Fruit fly (Drosophila melanogaster): ENCODE data around the gene CG31668.
A peak's percentile ranks its signal among the peaks of the same experiment; 100 is the strongest.

CG31668 gene

dm6 chr2L:2177312-2177968, 28.5 kb downstream of the CG31668 start (continued):
- TF ChIP-seq fd102C (GFP tag; optimal IDR thresholded peaks at IDR 0.05), result no peak
- no peak for TF ChIP-seq jigr1 (GFP tag; IDR thresholded peaks at IDR 0.05)
- TF ChIP-seq hb (GFP tag; IDR thresholded peaks at IDR 0.05; ENCODE audit: partially characterized antibody), result no peak
- no peak for TF ChIP-seq dati (GFP tag; IDR thresholded peaks at IDR 0.05)
- TF ChIP-seq ato (GFP tag; IDR thresholded peaks at IDR 0.05; ENCODE audit: partially characterized antibody), result no peak
- peak; percentile 11 for TF ChIP-seq disco-r (GFP tag; optimal IDR thresholded peaks at IDR 0.05)
- TF ChIP-seq wor (GFP tag; IDR thresholded peaks at IDR 0.05), result no peak
- no peak for TF ChIP-seq CG8290 (GFP tag; optimal IDR thresholded peaks at IDR 0.05)
- TF ChIP-seq CG8290 (tag; optimal IDR thresholded peaks at IDR 0.05), result peak in 1 of 2 experiments; percentile 40
- no peak for TF ChIP-seq CG17912 (GFP tag; optimal IDR thresholded peaks at IDR 0.05)
- 0 out of 2 replicates have a peak, but pooled peaks have one; percentile 31 for TF ChIP-seq CG9215 (GFP tag; IDR thresholded peaks at IDR 0.05)
- TF ChIP-seq Scr (GFP tag; IDR thresholded peaks at IDR 0.05; ENCODE audit: partially characterized antibody), result no peak
- no peak for TF ChIP-seq pita (GFP tag; optimal IDR thresholded peaks at IDR 0.05)
- no peak for TF ChIP-seq Bgb (GFP tag; IDR thresholded peaks at IDR 0.05; ENCODE audit: partially characterized antibody)
- no peak for TF ChIP-seq Dad (GFP tag; optimal IDR thresholded peaks at IDR 0.05)
- TF ChIP-seq pfk (GFP tag; optimal IDR thresholded peaks at IDR 0.05), result no peak
- peak; percentile 61 for TF ChIP-seq CG32532 (GFP tag; IDR thresholded peaks at IDR 0.05)
- peak; percentile 18 for TF ChIP-seq CG12744 (GFP tag; optimal IDR thresholded peaks at IDR 0.05)
- no peak for TF ChIP-seq CG16815 (GFP tag; optimal IDR thresholded peaks at IDR 0.05)
- TF ChIP-seq CrebB (tag; optimal IDR thresholded peaks at IDR 0.05), result no peak
- TF ChIP-seq CG30403 (GFP tag; optimal IDR thresholded peaks at IDR 0.05), result peak; percentile 56
- peak; percentile 66 for TF ChIP-seq vvl (GFP tag; IDR thresholded peaks at IDR 0.05)
- TF ChIP-seq CG3726 (GFP tag; IDR thresholded peaks at IDR 0.05), result 0 out of 3 replicates have a peak, but pooled peaks have one; percentile 8
- peak; percentile 35 for TF ChIP-seq D19B (GFP tag; optimal IDR thresholded peaks at IDR 0.05)
- TF ChIP-seq CG12659 (GFP tag; optimal IDR thresholded peaks at IDR 0.05), result peak; percentile 45
- no peak for TF ChIP-seq ftz-f1 (GFP tag; optimal IDR thresholded peaks at IDR 0.05)
- TF ChIP-seq CG3281 (GFP tag; optimal IDR thresholded peaks at IDR 0.05), result peak; percentile 49
- no peak for TF ChIP-seq CG7271 (tag; optimal IDR thresholded peaks at IDR 0.05)
- TF ChIP-seq jumu (GFP tag; optimal IDR thresholded peaks at IDR 0.05), result peak; percentile 27
- TF ChIP-seq NK7.1 (GFP tag; optimal IDR thresholded peaks at IDR 0.05), result no peak
- TF ChIP-seq CG9932 (GFP tag; IDR thresholded peaks at IDR 0.05), result peak; percentile 70
- TF ChIP-seq CG34224 (GFP tag; IDR thresholded peaks at IDR 0.05; ENCODE audit: partially characterized antibody), result no peak
- no peak for TF ChIP-seq H15 (GFP tag; IDR thresholded peaks at IDR 0.05)
- TF ChIP-seq CG12299 (tag; optimal IDR thresholded peaks at IDR 0.05), result no peak
- TF ChIP-seq caup (GFP tag; optimal IDR thresholded peaks at IDR 0.05; ENCODE audit: severe bottlenecking), result peak; percentile 32
- peak; percentile 25 for TF ChIP-seq CG10274 (GFP tag; optimal IDR thresholded peaks at IDR 0.05)
- TF ChIP-seq ab (GFP tag; optimal IDR thresholded peaks at IDR 0.05), result peak; percentile 54
- no peak for TF ChIP-seq CG10462 (GFP tag; optimal IDR thresholded peaks at IDR 0.05)
- TF ChIP-seq danr (GFP tag; IDR thresholded peaks at IDR 0.05), result no peak
- peak; percentile 34; the same call in 1 of the 2 replicates for TF ChIP-seq sisA (GFP tag; IDR thresholded peaks at IDR 0.05)
- no peak for TF ChIP-seq CG9797 (GFP tag; optimal IDR thresholded peaks at IDR 0.05)
- no peak for TF ChIP-seq dm (GFP tag; optimal IDR thresholded peaks at IDR 0.05)
- peak; percentile 13 for TF ChIP-seq CG4854 (GFP tag; optimal IDR thresholded peaks at IDR 0.05)
- TF ChIP-seq Eip74EF (GFP tag; optimal IDR thresholded peaks at IDR 0.05), result no peak
- TF ChIP-seq CG6765 (GFP tag; optimal IDR thresholded peaks at IDR 0.05), result no peak
- TF ChIP-seq CG17385 (GFP tag; optimal IDR thresholded peaks at IDR 0.05), result no peak
- TF ChIP-seq prd (optimal IDR thresholded peaks at IDR 0.05), result no peak
- TF ChIP-seq prd (GFP tag; IDR thresholded peaks at IDR 0.05), result peak; percentile 56
- TF ChIP-seq ranshi (GFP tag; IDR thresholded peaks at IDR 0.05), result 0 out of 2 replicates have a peak, but pooled peaks have one; percentile 13
- TF ChIP-seq MTF-1 (GFP tag; optimal IDR thresholded peaks at IDR 0.05; ENCODE audit: borderline replicate concordance), result no peak
